Worm (Caenorhabditis elegans): Measurements from ENCODE around the gene srbc-20.

srbc-20 gene

DNA sequence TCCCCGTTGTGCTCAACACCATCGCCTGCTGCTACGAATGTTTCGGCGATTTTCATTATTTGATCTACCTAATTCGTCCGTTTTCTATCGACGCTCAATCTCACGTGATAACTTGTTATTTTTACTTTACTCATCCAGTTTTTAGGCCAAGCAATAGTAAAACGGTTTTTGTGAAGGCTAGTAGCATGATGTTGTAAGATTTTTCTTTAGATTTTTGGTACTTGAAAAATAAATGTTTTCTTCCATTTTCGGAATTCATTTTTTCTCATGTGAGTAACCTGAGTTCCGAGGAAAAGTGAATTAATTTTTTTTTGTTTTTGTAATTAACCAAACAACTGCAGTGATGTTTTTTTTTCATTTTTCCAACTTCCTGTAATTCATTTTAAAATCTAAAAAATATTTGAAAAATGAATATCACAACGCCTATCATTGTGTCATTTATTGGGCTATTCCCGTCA lies 30.4 kb downstream of the srbc-20 start, which contains the start of gene srbc-17:
Gene srbc-17, plus strand, starts transcription at position 408 of the 458 bp plus-strand sequence.
- no peak for TF ChIP-seq blmp-1 (tag; optimal IDR thresholded peaks at IDR 0.05; ENCODE audit: insufficient read depth)
- no peak for TF ChIP-seq unc-62 (GFP tag; optimal IDR thresholded peaks at IDR 0.05)
- no peak for TF ChIP-seq skn-1 (tag; optimal IDR thresholded peaks at IDR 0.05)
- no peak for TF ChIP-seq F13H6.1 (tag; optimal IDR thresholded peaks at IDR 0.05)
- TF ChIP-seq R02D3.7 (tag; optimal IDR thresholded peaks at IDR 0.05) = no peak
- TF ChIP-seq nhr-129 (tag; optimal IDR thresholded peaks at IDR 0.05) = no peak
- TF ChIP-seq mab-5 (tag; optimal IDR thresholded peaks at IDR 0.05) = no peak
- TF ChIP-seq ZK546.5 (tag; optimal IDR thresholded peaks at IDR 0.05) = no peak
- no peak for TF ChIP-seq ztf-11 (tag; optimal IDR thresholded peaks at IDR 0.05)
- no peak for TF ChIP-seq alr-1 (tag; optimal IDR thresholded peaks at IDR 0.05)
- no peak for TF ChIP-seq gmeb-1 (tag; optimal IDR thresholded peaks at IDR 0.05)
- TF ChIP-seq ztf-4 (tag; optimal IDR thresholded peaks at IDR 0.05) = no peak
- TF ChIP-seq nhr-6 (tag; optimal IDR thresholded peaks at IDR 0.05) = no peak
- TF ChIP-seq nhr-25 (tag; optimal IDR thresholded peaks at IDR 0.05) = no peak
- no peak for TF ChIP-seq nhr-10 (tag; optimal IDR thresholded peaks at IDR 0.05)
- no peak for TF ChIP-seq sma-3 (GFP tag; optimal IDR thresholded peaks at IDR 0.05)

DNA sequence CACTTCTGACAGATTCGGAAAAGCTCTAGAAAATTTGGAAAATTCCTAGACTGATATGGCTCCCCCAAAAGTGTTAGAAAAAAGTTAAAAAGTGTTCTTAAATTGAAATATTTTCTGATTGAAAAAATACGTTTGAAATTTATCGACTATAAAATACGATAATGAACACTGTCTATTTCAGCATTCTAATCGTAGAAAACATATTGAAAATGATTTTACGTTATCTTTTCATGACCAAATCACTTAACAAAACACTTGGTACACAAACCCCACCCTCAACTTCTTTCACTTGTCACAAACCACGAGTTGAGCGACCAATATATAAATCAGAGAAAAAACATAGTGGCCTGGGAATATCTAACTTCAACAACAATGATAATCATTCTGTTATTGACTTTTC lies 32.3 kb downstream of the srbc-20 start, which contains the start of gene cyp-33C1:
Gene cyp-33C1, plus strand, starts transcription at position 301 of the 400 bp plus-strand sequence.
- no peak for TF ChIP-seq sma-3 (GFP tag; optimal IDR thresholded peaks at IDR 0.05)
- no peak for TF ChIP-seq unc-39 (tag; optimal IDR thresholded peaks at IDR 0.05)
- no peak for TF ChIP-seq mab-5 (tag; optimal IDR thresholded peaks at IDR 0.05)
- TF ChIP-seq sma-9 (GFP tag; optimal IDR thresholded peaks at IDR 0.05) = no peak
- no peak for TF ChIP-seq sma-9 (tag; optimal IDR thresholded peaks at IDR 0.05)
- TF ChIP-seq aly-2 (tag; optimal IDR thresholded peaks at IDR 0.05) = no peak
- no peak for TF ChIP-seq ztf-4 (tag; optimal IDR thresholded peaks at IDR 0.05)
- TF ChIP-seq lin-11 (tag; optimal IDR thresholded peaks at IDR 0.05) = no peak
- no peak for TF ChIP-seq egl-27 (tag; optimal IDR thresholded peaks at IDR 0.05)
- no peak for TF ChIP-seq nhr-77 (tag; optimal IDR thresholded peaks at IDR 0.05)

DNA sequence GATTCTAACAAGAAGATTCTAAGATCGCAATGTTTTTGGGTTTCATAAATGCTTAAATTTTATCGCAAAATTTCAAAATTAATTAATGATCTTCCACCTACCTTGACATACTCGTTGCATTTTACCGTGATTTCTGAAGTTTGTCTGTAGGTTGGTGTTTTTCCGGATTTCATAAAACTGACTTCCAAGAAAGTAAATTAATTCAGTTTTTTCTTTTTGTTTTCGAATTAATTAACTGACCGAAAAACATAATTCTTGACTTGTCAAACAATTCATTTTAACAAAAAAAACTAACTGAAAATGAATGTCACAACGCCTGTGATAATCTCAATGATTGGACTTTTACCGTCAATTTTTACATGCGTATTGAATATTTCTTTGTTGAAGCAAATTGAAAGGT lies 34.8 kb downstream of the srbc-20 start, which contains the start of gene srbc-16:
Gene srbc-16, plus strand, starts transcription at position 301 of the 400 bp plus-strand sequence.
- TF ChIP-seq sem-4 (tag; optimal IDR thresholded peaks at IDR 0.05) (no peak), mbf-1 (tag; optimal IDR thresholded peaks at IDR 0.05) (no peak), egl-27 (tag; optimal IDR thresholded peaks at IDR 0.05) (no peak), nhr-6 (tag; optimal IDR thresholded peaks at IDR 0.05) (no peak), aly-2 (tag; optimal IDR thresholded peaks at IDR 0.05) (no peak), mab-5 (tag; optimal IDR thresholded peaks at IDR 0.05) (no peak), nhr-11 (tag; optimal IDR thresholded peaks at IDR 0.05) (no peak), F13H6.1 (tag; optimal IDR thresholded peaks at IDR 0.05) (no peak), nhr-12 (tag; optimal IDR thresholded peaks at IDR 0.05) (no peak), ama-1 (optimal IDR thresholded peaks at IDR 0.05) (no peak), dmd-4 (tag; optimal IDR thresholded peaks at IDR 0.05) (no peak), alr-1 (tag; optimal IDR thresholded peaks at IDR 0.05) (no peak), lin-39 (tag; optimal IDR thresholded peaks at IDR 0.05) (no peak), ZK546.5 (tag; optimal IDR thresholded peaks at IDR 0.05) (no peak), R02D3.7 (tag; optimal IDR thresholded peaks at IDR 0.05) (no peak), zag-1 (tag; optimal IDR thresholded peaks at IDR 0.05) (no peak), nhr-10 (tag; optimal IDR thresholded peaks at IDR 0.05) (no peak), sma-9 (GFP tag; optimal IDR thresholded peaks at IDR 0.05) (no peak), sma-9 (tag; optimal IDR thresholded peaks at IDR 0.05) (no peak)

DNA sequence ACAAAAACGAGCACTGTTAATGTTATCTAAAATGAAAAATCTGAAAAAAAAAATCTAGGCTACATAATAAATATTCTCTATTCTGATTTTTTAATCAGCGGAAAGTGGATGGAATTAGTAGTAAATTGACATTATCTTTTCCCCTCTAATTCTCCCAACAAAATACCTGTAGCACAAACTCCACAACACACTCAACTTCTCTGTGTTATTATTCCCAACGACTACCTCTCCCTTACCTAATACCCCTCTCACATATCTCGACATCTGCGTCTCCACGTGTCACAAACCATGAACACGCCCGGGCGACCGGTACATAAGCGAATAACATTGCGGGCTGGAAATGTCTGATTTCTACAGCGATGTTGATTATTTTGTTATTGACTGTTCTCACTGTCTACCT lies 36.3 kb downstream of the srbc-20 start, which contains the start of gene cyp-33C2:
Gene cyp-33C2, plus strand, starts transcription at position 327 of the 400 bp plus-strand sequence.
- TF ChIP-seq sem-4 (tag; optimal IDR thresholded peaks at IDR 0.05) = no peak
- TF ChIP-seq lin-11 (tag; optimal IDR thresholded peaks at IDR 0.05) = no peak
- no peak for TF ChIP-seq ZK546.5 (tag; optimal IDR thresholded peaks at IDR 0.05)
- no peak for TF ChIP-seq ztf-4 (tag; optimal IDR thresholded peaks at IDR 0.05)
- TF ChIP-seq nhr-237 (tag; optimal IDR thresholded peaks at IDR 0.05) = no peak
- TF ChIP-seq nhr-12 (tag; optimal IDR thresholded peaks at IDR 0.05) = no peak
- TF ChIP-seq C34F6.9 (tag; optimal IDR thresholded peaks at IDR 0.05) = no peak
- TF ChIP-seq R02D3.7 (tag; optimal IDR thresholded peaks at IDR 0.05) = no peak
- no peak for TF ChIP-seq Y55F3AM.14 (GFP tag; optimal IDR thresholded peaks at IDR 0.05)

DNA sequence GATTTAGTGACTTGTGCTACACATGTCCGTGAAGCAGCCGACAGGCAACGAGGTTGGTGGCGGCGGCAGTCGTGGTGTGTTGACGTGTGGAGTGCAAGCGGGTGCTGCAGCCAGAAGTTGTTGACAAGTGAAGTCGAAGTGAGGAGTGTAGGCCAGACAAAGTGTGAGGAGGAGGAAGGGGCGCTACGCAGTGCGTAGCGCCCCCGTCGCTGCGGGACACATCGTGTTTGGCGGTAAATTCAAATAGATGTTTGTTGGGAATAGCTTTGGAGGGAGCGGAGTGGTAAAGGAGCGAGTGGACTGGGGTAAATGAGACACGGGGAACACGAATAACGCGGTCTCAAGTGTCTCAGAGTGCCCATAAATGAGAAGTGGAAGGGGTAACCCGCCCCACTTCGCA lies 38.6 kb downstream of the srbc-20 start:
- TF ChIP-seq mab-5 (tag; optimal IDR thresholded peaks at IDR 0.05) (no peak), ZK546.5 (tag; optimal IDR thresholded peaks at IDR 0.05) (no peak), fos-1 (tag; optimal IDR thresholded peaks at IDR 0.05) (no peak), sem-4 (tag; optimal IDR thresholded peaks at IDR 0.05) (no peak), unc-39 (tag; optimal IDR thresholded peaks at IDR 0.05) (no peak), C34F6.9 (tag; optimal IDR thresholded peaks at IDR 0.05) (no peak), ztf-4 (tag; optimal IDR thresholded peaks at IDR 0.05) (no peak), ceh-16 (tag; optimal IDR thresholded peaks at IDR 0.05) (no peak), unc-62 (GFP tag; optimal IDR thresholded peaks at IDR 0.05) (no peak), ceh-82 (tag; optimal IDR thresholded peaks at IDR 0.05) (no peak)
